Fruit fly (Drosophila melanogaster) whole organism, embryonic: ENCODE data around the gene Cdc23.

Source experiments
- Atf6 ChIP-seq: fragments of 200-800 bp; sonication (Bioruptor generic); IDR thresholded peaks from 2 replicates; pipeline ENCODE4 v1.3.6; 2022; ENCODE audit warnings: missing biosample characterization, missing genetic modification characterization
- CG10321 ChIP-seq: fragments of 200-800 bp; sonication (Bioruptor generic); IDR thresholded peaks from 2 replicates; pipeline ENCODE4 v1.3.6; 2022; ENCODE audit warnings: missing biosample characterization, missing genetic modification characterization
- CG10431 ChIP-seq: fragments of 200-800 bp; sonication (Bioruptor generic); optimal IDR thresholded peaks from 3 replicates; lab custom pipeline; 2018; ENCODE audit warnings: missing biosample characterization, mild to moderate bottlenecking, missing genetic modification characterization
- CG10654 ChIP-seq: fragments of 200-800 bp; sonication (Bioruptor generic); optimal IDR thresholded peaks from 2 replicates; lab custom pipeline; 2016; ENCODE audit warnings: missing biosample characterization, missing genetic modification characterization
- CG10979 ChIP-seq: fragments of 200-800 bp; sonication (Bioruptor generic); optimal IDR thresholded peaks from 2 replicates; lab custom pipeline; 2018; ENCODE audit warnings: missing biosample characterization, mild to moderate bottlenecking, missing genetic modification characterization, moderate library complexity
- CG11695 ChIP-seq: fragments of 200-800 bp; sonication (Bioruptor generic); IDR thresholded peaks from 3 replicates; pipeline ENCODE4 v1.3.6; 2022; ENCODE audit warnings: missing biosample characterization, missing genetic modification characterization
- CG12155 ChIP-seq: fragments of 200-800 bp; sonication (Bioruptor generic); optimal IDR thresholded peaks from 3 replicates; lab custom pipeline; 2016; ENCODE audit warnings: missing biosample characterization, missing genetic modification characterization
- CG13624 ChIP-seq: fragments of 200-800 bp; sonication (Bioruptor generic); optimal IDR thresholded peaks from 2 replicates; lab custom pipeline; 2016; ENCODE audit warnings: missing biosample characterization, missing genetic modification characterization
- CG14441 ChIP-seq: fragments of 200-800 bp; sonication (Bioruptor generic); IDR thresholded peaks from 2 replicates; pipeline ENCODE4 v1.3.6; 2022; ENCODE audit warnings: missing biosample characterization, missing genetic modification characterization
- CG18764 ChIP-seq: fragments of 200-800 bp; sonication (Bioruptor generic); optimal IDR thresholded peaks from 3 replicates; lab custom pipeline; 2016; ENCODE audit warnings: missing biosample characterization, missing genetic modification characterization
- CG2712 ChIP-seq: fragments of 200-800 bp; optimal IDR thresholded peaks from 3 replicates; lab custom pipeline; 2019; ENCODE audit warnings: missing biosample characterization, mild to moderate bottlenecking, missing genetic modification characterization, moderate library complexity
- CG30431 ChIP-seq: fragments of 200-800 bp; sonication (Bioruptor generic); optimal IDR thresholded peaks from 2 replicates; lab custom pipeline; 2017; ENCODE audit warnings: missing biosample characterization, missing genetic modification characterization
- CG32767 ChIP-seq: fragments of 200-800 bp; sonication (Bioruptor generic); IDR thresholded peaks from 2 replicates; pipeline ENCODE4 v1.3.6; 2022; ENCODE audit warnings: missing biosample characterization, missing genetic modification characterization
- CG3407 ChIP-seq: fragments of 200-800 bp; sonication (Bioruptor generic); optimal IDR thresholded peaks from 2 replicates; lab custom pipeline; 2018; ENCODE audit warnings: missing biosample characterization, mild to moderate bottlenecking, missing genetic modification characterization
- CG4820 ChIP-seq: fragments of 200-800 bp; sonication (Bioruptor generic); optimal IDR thresholded peaks from 3 replicates; lab custom pipeline; 2016; ENCODE audit warnings: missing biosample characterization, missing genetic modification characterization
- CG5245 ChIP-seq: fragments of 200-800 bp; sonication (Bioruptor generic); optimal IDR thresholded peaks from 3 replicates; lab custom pipeline; 2016; ENCODE audit warnings: missing biosample characterization, missing genetic modification characterization
- CG6791 ChIP-seq: fragments of 200-800 bp; sonication (Bioruptor generic); IDR thresholded peaks from 3 replicates; pipeline ENCODE4 v1.3.6; 2022; ENCODE audit warnings: missing biosample characterization, missing genetic modification characterization; ENCODE audit not compliant: partially characterized antibody
- CG6854 ChIP-seq: fragments of 200-800 bp; sonication (Bioruptor generic); optimal IDR thresholded peaks from 3 replicates; lab custom pipeline; 2017; ENCODE audit warnings: missing biosample characterization, mild to moderate bottlenecking, missing genetic modification characterization
- CG7786 ChIP-seq: fragments of 200-800 bp; sonication (Bioruptor generic); optimal IDR thresholded peaks from 2 replicates; lab custom pipeline; 2016; ENCODE audit warnings: missing biosample characterization, missing genetic modification characterization
- CG7928 ChIP-seq: fragments of 200-800 bp; sonication (Bioruptor generic); optimal IDR thresholded peaks from 2 replicates; lab custom pipeline; 2017; ENCODE audit warnings: missing biosample characterization, mild to moderate bottlenecking, missing genetic modification characterization
- CG7963 ChIP-seq: fragments of 200-800 bp; sonication (Bioruptor generic); IDR thresholded peaks from 3 replicates; pipeline ENCODE4 v1.3.6; 2022; ENCODE audit warnings: missing biosample characterization, missing genetic modification characterization; ENCODE audit not compliant: partially characterized antibody
- CTCF ChIP-seq: fragments of 200-800 bp; sonication (Bioruptor generic); optimal IDR thresholded peaks from 2 replicates; lab custom pipeline; 2017; ENCODE audit warnings: missing biosample characterization, mild to moderate bottlenecking, missing genetic modification characterization, moderate library complexity
- Camta ChIP-seq: fragments of 200-800 bp; sonication (Bioruptor generic); optimal IDR thresholded peaks from 2 replicates; lab custom pipeline; 2016; ENCODE audit warnings: missing biosample characterization, missing genetic modification characterization
- Deaf1 ChIP-seq: fragments of 200-800 bp; optimal IDR thresholded peaks from 3 replicates; lab custom pipeline; 2019; ENCODE audit warnings: missing biosample characterization, mild to moderate bottlenecking, missing genetic modification characterization, moderate library complexity
- Dll ChIP-seq: fragments of 200-800 bp; sonication (Bioruptor generic); IDR thresholded peaks from 4 replicates; pipeline ENCODE4 v1.3.6; 2022; ENCODE audit warnings: missing biosample characterization, missing genetic modification characterization; ENCODE audit not compliant: partially characterized antibody
- Ets65A ChIP-seq: fragments of 200-800 bp; sonication (Bioruptor generic); peaks from one replicate; lab custom pipeline; 2016; ENCODE audit warnings: missing biosample characterization, missing genetic modification characterization
- Fer2 ChIP-seq: fragments of 200-800 bp; sonication (Bioruptor generic); optimal IDR thresholded peaks from 2 replicates; lab custom pipeline; 2018; ENCODE audit warnings: missing biosample characterization, mild to moderate bottlenecking, missing genetic modification characterization, moderate library complexity
- Gsc ChIP-seq: fragments of 200-800 bp; sonication (Bioruptor generic); IDR thresholded peaks from 2 replicates; pipeline ENCODE4 v1.3.6; 2022; ENCODE audit warnings: missing biosample characterization, missing genetic modification characterization
- HmgZ ChIP-seq: fragments of 200-800 bp; sonication (Bioruptor generic); optimal IDR thresholded peaks from 2 replicates; lab custom pipeline; 2018; ENCODE audit warnings: missing biosample characterization, mild to moderate bottlenecking, missing genetic modification characterization
- Hmx ChIP-seq: fragments of 200-800 bp; sonication (Bioruptor generic); optimal IDR thresholded peaks from 2 replicates; lab custom pipeline; 2016; ENCODE audit warnings: missing biosample characterization, missing genetic modification characterization
- MBD-R2 ChIP-seq: fragments of 200-800 bp; sonication (Bioruptor generic); IDR thresholded peaks from 2 replicates; pipeline ENCODE4 v1.3.6; 2022; ENCODE audit warnings: missing biosample characterization, missing genetic modification characterization
- NC2β ChIP-seq: fragments of 200-800 bp; sonication (Bioruptor generic); optimal IDR thresholded peaks from 2 replicates; lab custom pipeline; 2016; ENCODE audit warnings: missing biosample characterization, missing genetic modification characterization
- NFAT ChIP-seq: fragments of 200-800 bp; sonication (Bioruptor generic); IDR thresholded peaks from 2 replicates; pipeline ENCODE4 v1.3.6; 2022; ENCODE audit warnings: missing biosample characterization, missing genetic modification characterization
- NK7.1 ChIP-seq: fragments of 200-800 bp; sonication (Bioruptor generic); optimal IDR thresholded peaks from 3 replicates; lab custom pipeline; 2016; ENCODE audit warnings: missing biosample characterization, missing genetic modification characterization
- Neu2 ChIP-seq: fragments of 200-800 bp; sonication (Bioruptor generic); optimal IDR thresholded peaks from 3 replicates; lab custom pipeline; 2016; ENCODE audit warnings: missing biosample characterization, missing genetic modification characterization, borderline replicate concordance
- Sry-β ChIP-seq: fragments of 200-800 bp; sonication (Bioruptor generic); optimal IDR thresholded peaks from 2 replicates; lab custom pipeline; 2018; ENCODE audit warnings: missing biosample characterization, mild to moderate bottlenecking, missing genetic modification characterization, moderate library complexity
- Stat92E ChIP-seq, 3 experiments: fragments of >200 bp in 2 of 3; fragments of 200-800 bp in 1 of 3; sonication (Bioruptor generic) in 1 of 3; optimal IDR thresholded peaks; 2 replicates each; lab custom pipeline; 2017 to 2019; ENCODE audit warnings: missing biosample characterization in 3 of 3, missing genetic modification characterization in 3 of 3, mild to moderate bottlenecking in 1 of 3, moderate library complexity in 1 of 3
- Xrp1 ChIP-seq: fragments of 200-800 bp; sonication (Bioruptor generic); IDR thresholded peaks from 2 replicates; pipeline ENCODE4 v1.3.6; 2022; ENCODE audit warnings: missing biosample characterization, missing genetic modification characterization
- YL-1 ChIP-seq: fragments of 200-800 bp; sonication (Bioruptor generic); optimal IDR thresholded peaks from 3 replicates; lab custom pipeline; 2017; ENCODE audit warnings: missing biosample characterization, mild to moderate bottlenecking, missing genetic modification characterization
- aop ChIP-seq: fragments of 200-800 bp; sonication (Bioruptor generic); IDR thresholded peaks from 2 replicates; pipeline ENCODE4 v1.3.6; 2022; ENCODE audit warnings: missing biosample characterization, missing genetic modification characterization
- chm ChIP-seq: fragments of 200-800 bp; sonication (Bioruptor generic); IDR thresholded peaks from 2 replicates; pipeline ENCODE4 v1.3.6; 2022; ENCODE audit warnings: missing biosample characterization, missing genetic modification characterization
- ewg ChIP-seq: fragments of 200-800 bp; sonication (Bioruptor generic); optimal IDR thresholded peaks from 3 replicates; lab custom pipeline; 2017; ENCODE audit warnings: mild to moderate bottlenecking, missing biosample characterization, missing genetic modification reagents, missing genetic modification characterization
- fd96Cb ChIP-seq: fragments of 200-800 bp; sonication (Bioruptor generic); optimal IDR thresholded peaks from 2 replicates; lab custom pipeline; 2018; ENCODE audit warnings: missing biosample characterization, mild to moderate bottlenecking, missing genetic modification characterization, moderate library complexity
- gce ChIP-seq: fragments of 200-800 bp; sonication (Bioruptor generic); IDR thresholded peaks from 3 replicates; pipeline ENCODE4 v1.3.6; 2022; ENCODE audit warnings: missing biosample characterization, missing genetic modification characterization
- h ChIP-seq: fragments of >200 bp; optimal IDR thresholded peaks from 2 replicates; lab custom pipeline; 2017
- knrl ChIP-seq: fragments of 200-800 bp; sonication (Bioruptor generic); IDR thresholded peaks from 3 replicates; pipeline ENCODE4 v1.3.6; 2022; ENCODE audit warnings: missing biosample characterization, missing genetic modification characterization; ENCODE audit not compliant: partially characterized antibody
- mam ChIP-seq: fragments of 200-800 bp; sonication (Bioruptor generic); optimal IDR thresholded peaks from 3 replicates; lab custom pipeline; 2016; ENCODE audit warnings: missing biosample characterization, missing genetic modification characterization
- ranshi ChIP-seq: fragments of 200-800 bp; sonication (Bioruptor generic); IDR thresholded peaks from 2 replicates; pipeline ENCODE4 v1.3.6; 2022; ENCODE audit warnings: missing biosample characterization, missing genetic modification characterization
- sob ChIP-seq: fragments of 200-800 bp; sonication (Bioruptor generic); IDR thresholded peaks from 2 replicates; pipeline ENCODE4 v1.3.6; 2022; ENCODE audit warnings: missing biosample characterization, missing genetic modification characterization
- stwl ChIP-seq: fragments of 200-800 bp; sonication (Bioruptor generic); optimal IDR thresholded peaks from 3 replicates; lab custom pipeline; 2018; ENCODE audit warnings: missing biosample characterization, mild to moderate bottlenecking, missing genetic modification characterization, moderate library complexity
- unc-4 ChIP-seq: fragments of 200-800 bp; sonication (Bioruptor generic); IDR thresholded peaks from 2 replicates; pipeline ENCODE4 v1.3.6; 2022; ENCODE audit warnings: missing biosample characterization, missing genetic modification characterization; ENCODE audit not compliant: partially characterized antibody
- zfh1 ChIP-seq: fragments of 200-800 bp; sonication (Bioruptor generic); IDR thresholded peaks from 3 replicates; pipeline ENCODE4 v1.3.6; 2022; ENCODE audit warnings: missing biosample characterization, missing genetic modification characterization

Gene Cdc23

dm6 chr2L:20414750-20415211 is 44.4 kb upstream of the Cdc23 start, which contains the start of gene CG10947 (continued):
- TF ChIP-seq Dll, result peak; percentile 59; the same call in 3 of the 4 replicates
- TF ChIP-seq HmgZ (tag; lab: Kevin White, UChicago), result peak; percentile 65
- TF ChIP-seq Xrp1 (GFP tag; lab: Robert Waterston, UW), result peak; percentile 71
- TF ChIP-seq sob (GFP tag; lab: Robert Waterston, UW), result peak; percentile 84
- TF ChIP-seq CG6791 (GFP tag; lab: Robert Waterston, UW), result peak; percentile 70; the same call in 2 of the 3 replicates
- TF ChIP-seq YL-1 (GFP tag; lab: Kevin White, UChicago), result peak; percentile 21
- peak; percentile 91 for TF ChIP-seq Ets65A (GFP tag; lab: Kevin White, UChicago)
- peak; percentile 79 for TF ChIP-seq zfh1 (GFP tag; lab: Robert Waterston, UW)
- TF ChIP-seq Gsc (GFP tag; lab: Robert Waterston, UW), result no peak
- no peak for TF ChIP-seq h (lab: Kevin White, UChicago)
- TF ChIP-seq CG10431 (GFP tag; lab: Kevin White, UChicago), result peak; percentile 66
- TF ChIP-seq CTCF (GFP tag; lab: Kevin White, UChicago), result peak; percentile 94
- peak; percentile 82 for TF ChIP-seq CG13624 (GFP tag; lab: Kevin White, UChicago)
- TF ChIP-seq CG10321 (GFP tag; lab: Robert Waterston, UW), result no peak
- peak; percentile 51 for TF ChIP-seq CG18764 (GFP tag; lab: Kevin White, UChicago)
- peak; percentile 57 for TF ChIP-seq NK7.1 (GFP tag; lab: Kevin White, UChicago)
- TF ChIP-seq CG5245 (GFP tag; lab: Kevin White, UChicago), result peak; percentile 74
- no peak for TF ChIP-seq Sry-β (GFP tag; lab: Kevin White, UChicago)
- TF ChIP-seq aop (GFP tag; lab: Robert Waterston, UW), result no peak
- peak; percentile 67 for TF ChIP-seq mam (GFP tag; lab: Kevin White, UChicago)
- TF ChIP-seq CG10979 (tag; lab: Kevin White, UChicago), result peak; percentile 49
- peak; percentile 55 for TF ChIP-seq CG14441 (GFP tag; lab: Robert Waterston, UW)
- peak; percentile 47 for TF ChIP-seq CG2712
- TF ChIP-seq Deaf1, result no peak
- TF ChIP-seq CG4820 (GFP tag; lab: Kevin White, UChicago), result peak; percentile 56
- TF ChIP-seq CG30431, result peak; percentile 42
- TF ChIP-seq NC2β (GFP tag; lab: Kevin White, UChicago), result peak; percentile 61
- TF ChIP-seq CG7963, result no peak
- peak; percentile 62 for TF ChIP-seq MBD-R2 (GFP tag; lab: Robert Waterston, UW)
- peak; percentile 74 for TF ChIP-seq chm (GFP tag; lab: Robert Waterston, UW)
- peak; percentile 21 for TF ChIP-seq Fer2 (tag; lab: Kevin White, UChicago)
- no peak for TF ChIP-seq fd96Cb (tag; lab: Kevin White, UChicago)
- peak; percentile 62 for TF ChIP-seq unc-4 (GFP tag; lab: Robert Waterston, UW)
- peak; percentile 59 for TF ChIP-seq Camta (GFP tag; lab: Kevin White, UChicago)
- TF ChIP-seq NFAT (GFP tag; lab: Robert Waterston, UW), result peak; percentile 64
- peak; percentile 57 for TF ChIP-seq knrl
- TF ChIP-seq CG3407 (GFP tag; lab: Kevin White, UChicago), result peak; percentile 59
- TF ChIP-seq gce (GFP tag; lab: Robert Waterston, UW), result no peak
- peak; percentile 63 for TF ChIP-seq CG7786 (GFP tag; lab: Kevin White, UChicago)
- TF ChIP-seq CG6854, result peak; percentile 29
- no peak for TF ChIP-seq Atf6 (GFP tag; lab: Robert Waterston, UW)
- peak; percentile 87 for TF ChIP-seq stwl (tag; lab: Kevin White, UChicago)
- TF ChIP-seq ewg (GFP tag; lab: Kevin White, UChicago), result peak; percentile 63
- peak; percentile 45 for TF ChIP-seq CG12155 (GFP tag; lab: Kevin White, UChicago)
- peak; percentile 46; the same call in 1 of the 3 replicates for TF ChIP-seq CG11695 (GFP tag; lab: Robert Waterston, UW)
- peak; percentile 1 for TF ChIP-seq Neu2 (GFP tag; lab: Kevin White, UChicago)
- peak; percentile 28 for TF ChIP-seq CG7928
- TF ChIP-seq ranshi, result peak; percentile 71
- TF ChIP-seq CG10654, result peak; percentile 30
- no peak for TF ChIP-seq Hmx (GFP tag; lab: Kevin White, UChicago)
- TF ChIP-seq Stat92E (GFP tag; optimal IDR thresholded peaks at IDR 0.05; lab: Kevin White, UChicago), result no peak
- no peak for TF ChIP-seq CG32767 (GFP tag; lab: Robert Waterston, UW)
